Fruit fly (Drosophila melanogaster) whole organism, wandering third instar larva: ENCODE data around the gene CG15545.

ENCODE experiments used
- Abd-B ChIP-seq: fragments of >200 bp; optimal IDR thresholded peaks from 2 replicates; lab custom pipeline; 2017; ENCODE audit warnings: missing biosample characterization, missing genetic modification characterization
- GATAd ChIP-seq: sonication (Bioruptor generic); optimal IDR thresholded peaks from 2 replicates; lab custom pipeline; 2016; ENCODE audit warnings: missing biosample characterization, missing genetic modification characterization
- Hr78 ChIP-seq: fragments of >200 bp; optimal IDR thresholded peaks from 2 replicates; lab custom pipeline; 2017; ENCODE audit warnings: missing biosample characterization, missing genetic modification characterization
- usp ChIP-seq: fragments of >200 bp; optimal IDR thresholded peaks from 2 replicates; lab custom pipeline; 2017; ENCODE audit warnings: missing biosample characterization, missing genetic modification characterization

DNA sequence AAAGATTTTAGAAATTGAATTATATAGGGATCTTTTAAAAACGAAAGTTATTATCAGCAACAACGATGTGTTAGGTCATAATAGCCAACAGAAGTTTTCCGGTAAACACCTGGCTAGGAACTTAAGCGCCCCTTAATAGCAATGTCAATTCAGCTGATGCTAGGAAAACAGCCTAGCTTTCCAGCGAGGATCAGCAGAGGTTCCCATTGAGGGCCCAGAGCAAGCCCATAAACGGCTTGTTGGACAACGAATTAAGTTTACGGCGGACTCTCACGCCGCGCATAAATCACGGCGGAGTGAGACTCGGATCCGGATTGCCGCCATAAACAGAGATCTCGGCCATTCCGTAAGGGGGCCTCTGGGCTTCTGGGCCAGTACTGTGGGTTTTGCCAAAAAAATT, 41.6 kb upstream of the CG15545 start:
- TF ChIP-seq Abd-B (GFP tag; lab: Kevin White, UChicago): no peak
- no peak for TF ChIP-seq usp (GFP tag; lab: Kevin White, UChicago)
- TF ChIP-seq GATAd (GFP tag; lab: Kevin White, UChicago): no peak
- TF ChIP-seq Hr78 (GFP tag; lab: Kevin White, UChicago): no peak
